Worm (Caenorhabditis elegans) whole organism, early embryonic: ENCODE measurements around the gene din-1.

Experiments used
- B0310.2 ChIP-seq: sonication (generic microtip); optimal IDR thresholded peaks from 2 replicates; lab custom pipeline; 2016; ENCODE audit warnings: mild to moderate bottlenecking, missing genetic modification characterization, missing compliant biosample characterization
- F13C5.2 ChIP-seq: sonication (generic microtip); optimal IDR thresholded peaks from 2 replicates; lab custom pipeline; 2017; ENCODE audit warnings: mild to moderate bottlenecking, missing genetic modification characterization, inconsistent platforms, missing compliant biosample characterization
- aly-1 ChIP-seq: sonication (generic microtip); optimal IDR thresholded peaks from 2 replicates; lab custom pipeline; 2016; ENCODE audit warnings: missing genetic modification characterization, missing compliant biosample characterization
- ama-1 ChIP-seq: fragments of 150-350 bp; optimal IDR thresholded peaks from 2 replicates; lab custom pipeline; 2014
- ceh-13 ChIP-seq: fragments of 200-800 bp; sonication (Bioruptor generic); optimal IDR thresholded peaks from 2 replicates; lab custom pipeline; 2018; ENCODE audit warnings: mild to moderate bottlenecking, missing genetic modification characterization, missing compliant biosample characterization
- ceh-36 ChIP-seq: sonication (generic microtip); optimal IDR thresholded peaks from 2 replicates; lab custom pipeline; 2016; ENCODE audit warnings: missing genetic modification characterization, inconsistent platforms, missing compliant biosample characterization
- flt-1 ChIP-seq: fragments of 200-800 bp; sonication (Bioruptor generic); IDR thresholded peaks from 2 replicates; pipeline ENCODE4 v1.3.6; 2022; ENCODE audit warnings: missing genetic modification characterization, missing compliant biosample characterization
- hmbx-1 ChIP-seq: sonication (generic microtip); optimal IDR thresholded peaks from 2 replicates; lab custom pipeline; 2016; ENCODE audit warnings: mild to moderate bottlenecking, missing genetic modification characterization, missing compliant biosample characterization
- hmg-4 ChIP-seq: fragments of 200-800 bp; sonication (Bioruptor generic); optimal IDR thresholded peaks from 2 replicates; lab custom pipeline; 2018; ENCODE audit warnings: mild to moderate bottlenecking, missing genetic modification characterization, missing compliant biosample characterization
- pes-1 ChIP-seq: fragments of 200-800 bp; sonication (Bioruptor generic); IDR thresholded peaks from 2 replicates; pipeline ENCODE4 v1.3.6; 2022; ENCODE audit warnings: missing genetic modification reagents, missing genetic modification characterization, missing compliant biosample characterization
- scrt-1 ChIP-seq: fragments of 200-800 bp; sonication (Bioruptor generic); IDR thresholded peaks from 2 replicates; pipeline ENCODE4 v1.3.6; 2022; ENCODE audit warnings: missing genetic modification characterization, missing compliant biosample characterization
- tbx-37 ChIP-seq: fragments of 200-800 bp; sonication (Bioruptor generic); conservative IDR thresholded peaks from 2 replicates; pipeline ENCODE4 v1.3.6; 2022; ENCODE audit warnings: missing genetic modification reagents, missing genetic modification characterization, missing compliant biosample characterization

DNA sequence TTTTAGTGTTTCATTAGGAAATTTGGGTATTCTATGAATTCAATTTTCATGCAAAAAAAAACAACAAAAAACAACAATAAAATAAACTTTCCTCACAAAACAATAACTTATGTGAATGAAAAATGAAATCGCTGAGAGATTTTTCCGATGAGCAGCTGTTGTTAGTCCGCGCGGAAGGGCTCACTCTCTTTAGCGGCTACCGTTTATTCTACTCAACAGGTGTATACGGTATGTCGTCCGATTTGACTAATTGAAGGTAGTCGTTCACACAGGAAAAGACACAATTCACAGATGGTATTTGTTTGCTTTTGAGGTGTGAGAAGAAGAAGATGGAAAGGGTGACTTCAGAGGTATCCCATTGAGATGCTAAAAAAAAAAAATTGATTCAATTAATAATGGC is 64.7 kb downstream of the din-1 start:
- TF ChIP-seq tbx-37, result no peak
- no peak for TF ChIP-seq ceh-36 (tag; lab: Kevin White, UChicago)
- no peak for TF ChIP-seq F13C5.2 (tag; lab: Kevin White, UChicago)
- no peak for TF ChIP-seq flt-1 (GFP tag; lab: Robert Waterston, UW)
- no peak for TF ChIP-seq hmbx-1 (tag; lab: Kevin White, UChicago)
- no peak for TF ChIP-seq ama-1
- no peak for TF ChIP-seq scrt-1
- TF ChIP-seq hmg-4 (GFP tag; lab: Kevin White, UChicago), result no peak
- TF ChIP-seq pes-1 (GFP tag; lab: Robert Waterston, UW), result no peak
- no peak for TF ChIP-seq B0310.2
- TF ChIP-seq aly-1 (tag; lab: Kevin White, UChicago), result no peak
- TF ChIP-seq ceh-13 (GFP tag; lab: Kevin White, UChicago), result no peak
